Fruit fly (Drosophila melanogaster) whole organism, adult: ENCODE data around the gene mRpS10.

Experiments used
- CG11617 ChIP-seq: fragments of 200-800 bp; sonication (Bioruptor generic); optimal IDR thresholded peaks from 2 replicates; lab custom pipeline; 2017; ENCODE audit warnings: mild to moderate bottlenecking, missing biosample characterization, missing genetic modification reagents, missing genetic modification characterization
- CG12768 ChIP-seq: fragments of 200-800 bp; sonication (Bioruptor generic); optimal IDR thresholded peaks from 2 replicates; lab custom pipeline; 2017; ENCODE audit warnings: missing biosample characterization, missing genetic modification characterization, mild to moderate bottlenecking, moderate library complexity, missing genetic modification reagents
- CG14711 ChIP-seq: fragments of 200-800 bp; sonication (Bioruptor generic); optimal IDR thresholded peaks from 2 replicates; lab custom pipeline; 2018; ENCODE audit warnings: missing biosample characterization, mild to moderate bottlenecking, missing genetic modification characterization, moderate library complexity
- CG1620 ChIP-seq: fragments of 200-800 bp; sonication (Bioruptor generic); optimal IDR thresholded peaks from 2 replicates; lab custom pipeline; 2016; ENCODE audit warnings: missing biosample characterization, missing genetic modification characterization
- CG33017 ChIP-seq: fragments of 200-800 bp; sonication (Bioruptor generic); optimal IDR thresholded peaks from 2 replicates; lab custom pipeline; 2018; ENCODE audit warnings: missing biosample characterization, mild to moderate bottlenecking, missing genetic modification characterization, moderate library complexity
- CG5204 ChIP-seq: fragments of 200-800 bp; sonication (Bioruptor generic); optimal IDR thresholded peaks from 2 replicates; lab custom pipeline; 2016; ENCODE audit warnings: missing biosample characterization, missing genetic modification characterization
- CG7045 ChIP-seq: fragments of 200-800 bp; sonication (Bioruptor generic); optimal IDR thresholded peaks from 2 replicates; lab custom pipeline; 2017; ENCODE audit warnings: missing biosample characterization, mild to moderate bottlenecking, missing genetic modification characterization
- CG7101 ChIP-seq: fragments of 200-800 bp; sonication (Bioruptor generic); optimal IDR thresholded peaks from 2 replicates; lab custom pipeline; 2018; ENCODE audit warnings: missing biosample characterization, mild to moderate bottlenecking, missing genetic modification characterization, moderate library complexity
- Clk ChIP-seq: fragments of 200-800 bp; sonication (Bioruptor generic); optimal IDR thresholded peaks from 2 replicates; lab custom pipeline; 2017; ENCODE audit warnings: missing biosample characterization, missing genetic modification characterization
- Crg-1 ChIP-seq: fragments of 200-800 bp; sonication (Bioruptor generic); optimal IDR thresholded peaks from 2 replicates; lab custom pipeline; 2016; ENCODE audit warnings: missing biosample characterization, missing genetic modification characterization
- Hr96 ChIP-seq: fragments of 200-800 bp; sonication (Bioruptor generic); optimal IDR thresholded peaks from 2 replicates; lab custom pipeline; 2016; ENCODE audit warnings: missing biosample characterization, missing genetic modification characterization
- Mnt ChIP-seq: fragments of 200-800 bp; sonication (Bioruptor generic); optimal IDR thresholded peaks from 2 replicates; lab custom pipeline; 2016; ENCODE audit warnings: missing biosample characterization, mild to moderate bottlenecking, missing genetic modification characterization
- bab1 ChIP-seq: fragments of 200-800 bp; sonication (Bioruptor generic); optimal IDR thresholded peaks from 3 replicates; lab custom pipeline; 2019; ENCODE audit warnings: missing biosample characterization, mild to moderate bottlenecking, missing genetic modification characterization, moderate library complexity
- cic ChIP-seq: fragments of 200-800 bp; sonication (Bioruptor generic); optimal IDR thresholded peaks from 2 replicates; lab custom pipeline; 2017; ENCODE audit warnings: missing biosample characterization, mild to moderate bottlenecking, missing genetic modification characterization, moderate library complexity
- cnc ChIP-seq, 2 experiments: fragments of >200 bp; optimal IDR thresholded peaks; 2 replicates each; lab custom pipeline; 2017
- kay ChIP-seq: fragments of 200-800 bp; sonication (Bioruptor generic); peaks from one replicate; lab custom pipeline; 2016; ENCODE audit warnings: missing biosample characterization, missing genetic modification characterization, borderline replicate concordance
- ovo ChIP-seq: fragments of 200-800 bp; sonication (Bioruptor generic); optimal IDR thresholded peaks from 2 replicates; lab custom pipeline; 2016; ENCODE audit warnings: missing biosample characterization, missing genetic modification characterization
- pad ChIP-seq: fragments of 200-800 bp; sonication (Bioruptor generic); optimal IDR thresholded peaks from 3 replicates; lab custom pipeline; 2017; ENCODE audit warnings: missing biosample characterization, missing genetic modification characterization, mild to moderate bottlenecking, moderate library complexity, missing genetic modification reagents
- tj ChIP-seq: fragments of 200-800 bp; sonication (Bioruptor generic); optimal IDR thresholded peaks from 3 replicates; lab custom pipeline; 2017; ENCODE audit warnings: missing biosample characterization, mild to moderate bottlenecking, missing genetic modification characterization, moderate library complexity
- toe ChIP-seq: fragments of 200-800 bp; sonication (Bioruptor generic); optimal IDR thresholded peaks from 2 replicates; lab custom pipeline; 2016; ENCODE audit warnings: missing biosample characterization, missing genetic modification characterization

The mRpS10 gene

DNA sequence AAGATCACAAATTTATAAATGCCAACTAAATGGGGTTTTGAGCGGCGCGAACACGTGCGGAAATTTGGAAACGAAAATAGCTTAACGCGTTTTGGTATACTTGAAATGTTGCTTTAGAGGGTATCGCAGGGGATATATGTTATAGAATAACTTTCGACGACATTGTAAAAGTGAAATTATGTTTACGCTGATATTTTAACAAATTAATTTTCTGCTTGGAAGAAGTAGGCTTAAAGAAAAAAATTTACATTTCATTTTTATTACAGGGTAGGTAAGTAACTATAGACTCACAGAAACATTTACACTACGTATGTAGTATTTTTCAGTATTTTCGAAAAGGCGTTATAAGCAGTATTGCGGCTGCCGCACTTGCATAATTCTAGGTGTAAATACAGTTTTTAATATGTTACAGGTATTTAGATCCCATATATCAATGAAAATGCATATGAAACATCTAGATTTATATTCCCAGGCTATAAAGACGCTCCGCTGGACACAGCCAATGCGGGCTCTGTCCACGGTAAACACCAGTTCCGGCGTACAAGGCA, at the start of gene mRpS10, which contains the start of gene Art3:
mRpS10 (plus strand) TSS at position 337 of the 548 bp plus-strand sequence.
Art3 (minus strand) TSS at position 80 of the 548 bp plus-strand sequence.
- TF ChIP-seq bab1 (GFP tag; lab: Kevin White, UChicago) (peak; percentile 100), ovo (GFP tag; lab: Kevin White, UChicago) (peak; percentile 98), CG1620 (GFP tag; lab: Kevin White, UChicago) (peak; percentile 99), pad (peak; percentile 96), tj (GFP tag; lab: Kevin White, UChicago) (peak; percentile 94), CG5204 (GFP tag; lab: Kevin White, UChicago) (peak; percentile 100), CG14711 (tag; lab: Kevin White, UChicago) (peak; percentile 99), Clk (GFP tag; lab: Kevin White, UChicago) (peak; percentile 99), Hr96 (GFP tag; lab: Kevin White, UChicago) (no peak), Crg-1 (GFP tag; lab: Kevin White, UChicago) (peak; percentile 99), CG12768 (GFP tag; lab: Kevin White, UChicago) (peak; percentile 100), CG7101 (peak; percentile 100), CG11617 (GFP tag; lab: Kevin White, UChicago) (peak; percentile 99), CG33017 (peak; percentile 100), kay (GFP tag; lab: Kevin White, UChicago) (no peak), CG7045 (peak; percentile 100), cnc (optimal IDR thresholded peaks at IDR 0.05; lab: Kevin White, UChicago) (no peak), cic (GFP tag; lab: Kevin White, UChicago) (peak; percentile 89), toe (GFP tag; lab: Kevin White, UChicago) (peak; percentile 100), Mnt (GFP tag; lab: Kevin White, UChicago) (peak; percentile 99)

dm6 chr3R:15181467-15181866, 48.0 kb upstream of the mRpS10 start, which contains the start of gene Mf:
Mf (minus strand) TSS chr3R:15181510.
- no peak for TF ChIP-seq Hr96 (GFP tag; lab: Kevin White, UChicago)
- peak; percentile 91 for TF ChIP-seq kay (GFP tag; lab: Kevin White, UChicago)
- TF ChIP-seq CG5204 (GFP tag; lab: Kevin White, UChicago), result no peak
- no peak for TF ChIP-seq tj (GFP tag; lab: Kevin White, UChicago)
- TF ChIP-seq CG7101, result peak; percentile 3
- no peak for TF ChIP-seq CG7045
- no peak for TF ChIP-seq pad
- TF ChIP-seq CG33017, result no peak

DNA sequence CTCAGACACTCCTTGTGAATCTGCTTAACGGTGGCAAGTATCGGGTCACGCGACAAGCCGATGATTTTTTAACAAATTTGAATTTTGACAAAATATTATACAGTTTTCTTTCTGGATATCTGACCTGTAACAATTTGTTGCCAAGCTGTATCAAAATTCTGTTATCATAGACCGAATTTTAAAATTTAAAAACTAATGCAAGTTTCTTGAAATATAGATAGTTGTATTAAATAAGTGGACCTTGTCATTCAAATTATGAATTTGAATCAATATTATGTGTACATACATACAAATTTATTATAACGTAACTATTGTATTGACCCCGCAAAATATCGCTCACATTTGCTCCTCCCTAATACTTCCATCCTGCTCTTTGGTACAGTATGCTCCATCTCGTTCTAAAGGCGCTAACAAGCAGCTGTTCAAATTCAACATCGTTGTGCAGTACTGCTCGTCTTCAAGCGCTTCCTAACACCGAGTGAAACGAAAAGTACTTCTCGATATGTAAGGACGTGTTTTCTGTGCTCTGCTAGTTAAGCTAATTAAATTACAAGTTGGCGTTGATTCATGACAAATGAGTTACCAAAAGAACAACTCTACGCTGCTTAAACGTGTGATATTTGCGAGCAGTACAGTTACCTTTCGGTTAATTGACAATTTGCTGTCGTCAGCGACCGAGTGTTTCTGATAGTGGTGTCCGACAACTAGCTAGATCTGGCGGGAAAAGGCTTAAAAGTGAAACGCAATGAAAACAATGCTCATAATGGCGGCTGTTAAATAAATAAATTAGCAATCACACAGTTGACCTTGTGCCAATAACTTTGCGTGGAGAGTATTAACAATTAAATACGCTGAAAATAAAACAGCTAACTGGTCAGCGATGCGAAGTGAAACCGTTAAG, 33.1 kb upstream of the mRpS10 start, which contains the start of the genes Kpc1 and CG42542:
Kpc1 (minus strand) TSS at position 77 of the 901 bp plus-strand sequence.
CG42542 (plus strand) TSS at position 465 of the 901 bp plus-strand sequence.
- TF ChIP-seq pad, result peak; percentile 85
- TF ChIP-seq CG12768 (GFP tag; lab: Kevin White, UChicago), result peak; percentile 76
- peak; percentile 67 for TF ChIP-seq CG7045
- peak; percentile 78 for TF ChIP-seq Clk (GFP tag; lab: Kevin White, UChicago)
- peak; percentile 58 for TF ChIP-seq cic (GFP tag; lab: Kevin White, UChicago)
- TF ChIP-seq toe (GFP tag; lab: Kevin White, UChicago), result peak; percentile 89
- peak; percentile 53 for TF ChIP-seq CG33017
- peak; percentile 52 for TF ChIP-seq CG14711 (tag; lab: Kevin White, UChicago)
- peak; percentile 72 for TF ChIP-seq ovo (GFP tag; lab: Kevin White, UChicago)
- peak; percentile 85 for TF ChIP-seq CG1620 (GFP tag; lab: Kevin White, UChicago)
- TF ChIP-seq CG7101, result peak; percentile 75
- TF ChIP-seq bab1 (GFP tag; lab: Kevin White, UChicago), result peak; percentile 25
- peak; percentile 73 for TF ChIP-seq Hr96 (GFP tag; lab: Kevin White, UChicago)
- TF ChIP-seq Mnt (GFP tag; lab: Kevin White, UChicago), result peak; percentile 75
- TF ChIP-seq Crg-1 (GFP tag; lab: Kevin White, UChicago), result peak; percentile 72
- TF ChIP-seq tj (GFP tag; lab: Kevin White, UChicago), result peak; percentile 89
- peak; percentile 79 for TF ChIP-seq CG5204 (GFP tag; lab: Kevin White, UChicago)
- TF ChIP-seq cnc (optimal IDR thresholded peaks at IDR 0.05; lab: Kevin White, UChicago), result no peak
- peak; percentile 94 for TF ChIP-seq kay (GFP tag; lab: Kevin White, UChicago)
- TF ChIP-seq CG11617 (GFP tag; lab: Kevin White, UChicago), result peak; percentile 70

- TF ChIP-seq Clk (GFP tag; lab: Kevin White, UChicago), result no peak
- peak; percentile 37 for TF ChIP-seq cic (GFP tag; lab: Kevin White, UChicago)
- TF ChIP-seq CG33017, result no peak
- peak; percentile 25 for TF ChIP-seq CG12768 (GFP tag; lab: Kevin White, UChicago)
- no peak for TF ChIP-seq bab1 (GFP tag; lab: Kevin White, UChicago)
- TF ChIP-seq tj (GFP tag; lab: Kevin White, UChicago), result no peak
- no peak for TF ChIP-seq pad
- TF ChIP-seq Crg-1 (GFP tag; lab: Kevin White, UChicago), result no peak
- TF ChIP-seq CG7045, result peak; percentile 7
- TF ChIP-seq kay (GFP tag; lab: Kevin White, UChicago), result peak; percentile 47
- TF ChIP-seq CG5204 (GFP tag; lab: Kevin White, UChicago), result no peak
Observed at dm6 chr3R:15197373-15197772, 32.1 kb upstream of the mRpS10 start.
